Worm (Caenorhabditis elegans) whole organism, late embryonic: Measurements from ENCODE around the gene rcq-5.

Experiments
- K09A11.1 ChIP-seq: sonication (generic microtip); optimal IDR thresholded peaks from 2 replicates; lab custom pipeline; 2017; ENCODE audit warnings: antibody characterized with exemption, mild to moderate bottlenecking, missing genetic modification characterization, missing compliant biosample characterization; ENCODE audit not compliant: insufficient read depth
- ama-1 ChIP-seq: fragments of 150-350 bp; optimal IDR thresholded peaks from 2 replicates; lab custom pipeline; 2014
- elt-2 ChIP-seq: sonication (generic microtip); optimal IDR thresholded peaks from 2 replicates; lab custom pipeline; 2016; ENCODE audit warnings: missing genetic modification reagents, missing genetic modification characterization, missing compliant biosample characterization
- fax-1 ChIP-seq: sonication (generic microtip); optimal IDR thresholded peaks from 2 replicates; lab custom pipeline; 2016; ENCODE audit warnings: missing genotype, missing genetic modification characterization, missing compliant biosample characterization
- odd-2 ChIP-seq: sonication (generic microtip); optimal IDR thresholded peaks from 2 replicates; lab custom pipeline; 2017; ENCODE audit warnings: antibody characterized with exemption, mild to moderate bottlenecking, missing genetic modification characterization, missing compliant biosample characterization
- rnt-1 ChIP-seq: sonication (generic microtip); optimal IDR thresholded peaks from 2 replicates; lab custom pipeline; 2016; ENCODE audit warnings: missing genetic modification characterization, missing compliant biosample characterization
- sox-4 ChIP-seq: sonication (generic microtip); optimal IDR thresholded peaks from 2 replicates; lab custom pipeline; 2017; ENCODE audit warnings: mild to moderate bottlenecking, missing genetic modification characterization, inconsistent platforms, missing compliant biosample characterization
- unc-42 ChIP-seq: sonication (generic microtip); optimal IDR thresholded peaks from 2 replicates; lab custom pipeline; 2016; ENCODE audit warnings: missing genotype, missing genetic modification characterization, missing compliant biosample characterization

- TF ChIP-seq elt-2 (tag; lab: Kevin White, UChicago) (no peak), fax-1 (tag; lab: Kevin White, UChicago) (no peak), unc-42 (tag; lab: Kevin White, UChicago) (no peak), sox-4 (tag; lab: Kevin White, UChicago) (no peak), odd-2 (tag; lab: Kevin White, UChicago) (no peak), rnt-1 (tag; lab: Kevin White, UChicago) (no peak), ama-1 (no peak), K09A11.1 (tag; lab: Kevin White, UChicago) (no peak)
Observed at ce11 chrIII:4092962-4093361, 35.2 kb upstream of the rcq-5 start.
